Worm (Caenorhabditis elegans): ENCODE results near the gene mdt-29.

The mdt-29 gene

ce11 chrIII:13772876-13773275 is at the start of gene mdt-29:
mdt-29 (plus strand) TSS chrIII:13773176.
- TF ChIP-seq mep-1 (tag; optimal IDR thresholded peaks at IDR 0.05): no peak
- no peak for TF ChIP-seq efl-1 (optimal IDR thresholded peaks at IDR 0.05)
- TF ChIP-seq efl-1 (GFP tag; optimal IDR thresholded peaks at IDR 0.05 in 1 of 2): peak in 1 of 2 experiments; percentile 15

- TF ChIP-seq nhr-71 (tag; optimal IDR thresholded peaks at IDR 0.05) (peak; percentile 17), nhr-237 (tag; optimal IDR thresholded peaks at IDR 0.05) (no peak), nhr-90 (tag; optimal IDR thresholded peaks at IDR 0.05; ENCODE audit: poor library complexity) (peak; percentile 4), ets-5 (GFP tag; IDR thresholded peaks at IDR 0.05) (no peak), nhr-28 (tag; optimal IDR thresholded peaks at IDR 0.05) (no peak), nhr-19 (GFP tag; conservative IDR thresholded peaks at IDR 0.05) (0 out of 2 replicates have a peak, but pooled peaks have one; percentile 15), nhr-85 (tag) (peak; percentile 29), efl-1 (optimal IDR thresholded peaks at IDR 0.05) (no peak), efl-1 (GFP tag; optimal IDR thresholded peaks at IDR 0.05 in 1 of 2) (peak in 1 of 2 experiments; percentile 84), lsy-2 (tag; optimal IDR thresholded peaks at IDR 0.05) (no peak), fkh-8 (tag; optimal IDR thresholded peaks at IDR 0.05) (peak; percentile 4), lin-15B (tag; optimal IDR thresholded peaks at IDR 0.05) (no peak), mab-9 (GFP tag; IDR thresholded peaks at IDR 0.05) (peak; percentile 6; the same call in 1 of the 2 replicates), swsn-7 (tag; optimal IDR thresholded peaks at IDR 0.05) (no peak)
These were observed 48.7 kb upstream of the mdt-29 start for ce11 chrIII:13724018-13724892.

ce11 chrIII:13729760-13730159 is 43.2 kb upstream of the mdt-29 start:
- no peak for TF ChIP-seq dsc-1 (tag; optimal IDR thresholded peaks at IDR 0.05)
- no peak for TF ChIP-seq efl-1 (optimal IDR thresholded peaks at IDR 0.05)
- peak in 1 of 2 experiments; percentile 14 for TF ChIP-seq efl-1 (GFP tag; optimal IDR thresholded peaks at IDR 0.05 in 1 of 2)

- TF ChIP-seq nhr-90 (tag; optimal IDR thresholded peaks at IDR 0.05; ENCODE audit: poor library complexity): no peak
- no peak for TF ChIP-seq fos-1 (tag; optimal IDR thresholded peaks at IDR 0.05)
- no peak for TF ChIP-seq hlh-4 (tag; optimal IDR thresholded peaks at IDR 0.05)
- TF ChIP-seq grh-1 (GFP tag; IDR thresholded peaks at IDR 0.05): no peak
- no peak for TF ChIP-seq unc-86 (tag; optimal IDR thresholded peaks at IDR 0.05)
- TF ChIP-seq elt-2 (tag; optimal IDR thresholded peaks at IDR 0.05): no peak
These were observed 41.4 kb upstream of the mdt-29 start, which contains the start of gene W06F12.2 for ce11 chrIII:13731589-13731988. W06F12.2 (minus strand) TSS chrIII:13731689.

- TF ChIP-seq nhr-76 (tag; optimal IDR thresholded peaks at IDR 0.05) (no peak), sox-4 (tag; optimal IDR thresholded peaks at IDR 0.05) (no peak), nhr-237 (tag; optimal IDR thresholded peaks at IDR 0.05) (no peak), hlh-17 (GFP tag; optimal IDR thresholded peaks at IDR 0.05; ENCODE audit: borderline replicate concordance) (no peak), rnt-1 (tag; optimal IDR thresholded peaks at IDR 0.05) (no peak), ceh-82 (tag; optimal IDR thresholded peaks at IDR 0.05) (no peak), C16A3.4 (tag; optimal IDR thresholded peaks at IDR 0.05) (no peak), fkh-10 (GFP tag; optimal IDR thresholded peaks at IDR 0.05) (no peak), efl-1 (optimal IDR thresholded peaks at IDR 0.05) (no peak), efl-1 (GFP tag; optimal IDR thresholded peaks at IDR 0.05 in 1 of 2) (no peak), alr-1 (tag; optimal IDR thresholded peaks at IDR 0.05; ENCODE audit: borderline replicate concordance) (no peak), grh-1 (GFP tag; IDR thresholded peaks at IDR 0.05) (no peak), ces-1 (GFP tag; optimal IDR thresholded peaks at IDR 0.05) (no peak)
These were observed 40.3 kb upstream of the mdt-29 start for ce11 chrIII:13732665-13733064.

ce11 chrIII:13733833-13734232 is 39.1 kb upstream of the mdt-29 start:
- TF ChIP-seq pqm-1 (tag; optimal IDR thresholded peaks at IDR 0.05) (peak; percentile 74), elt-2 (tag; optimal IDR thresholded peaks at IDR 0.05) (peak; percentile 77), efl-1 (optimal IDR thresholded peaks at IDR 0.05) (no peak), efl-1 (GFP tag; optimal IDR thresholded peaks at IDR 0.05 in 1 of 2) (peak in 1 of 2 experiments; percentile 62), lin-35 (GFP tag; optimal IDR thresholded peaks at IDR 0.05) (peak in 1 of 2 experiments; percentile 7), unc-130 (tag; optimal IDR thresholded peaks at IDR 0.05) (no peak)
